Worm (Caenorhabditis elegans): Measurements from ENCODE around the gene C49F5.3.

DNA sequence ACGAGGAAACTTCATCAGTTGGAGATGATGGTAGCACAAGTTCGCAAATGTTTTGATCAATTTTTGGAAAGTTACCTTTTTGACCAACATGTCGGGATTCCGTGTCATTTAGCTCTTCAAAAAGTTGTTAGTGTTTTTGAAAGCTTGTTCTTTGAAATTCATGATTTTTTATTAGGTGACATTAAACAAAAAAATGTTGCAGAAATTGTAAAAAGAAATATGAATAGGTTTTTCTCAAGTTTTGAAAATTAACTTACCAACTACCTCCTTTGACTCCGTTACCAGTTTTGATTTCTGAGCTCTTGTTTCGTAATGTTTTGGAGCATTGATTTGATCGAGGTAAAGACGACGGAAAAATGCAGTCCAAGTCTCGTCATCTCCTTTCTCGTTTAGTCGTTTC, 31.3 kb downstream of the C49F5.3 start:
- TF ChIP-seq nhr-76 (tag; optimal IDR thresholded peaks at IDR 0.05) (no peak), nhr-25 (tag; optimal IDR thresholded peaks at IDR 0.05) (no peak), snpc-4 (tag; optimal IDR thresholded peaks at IDR 0.05) (no peak), ztf-11 (tag; optimal IDR thresholded peaks at IDR 0.05) (no peak), mdl-1 (tag; optimal IDR thresholded peaks at IDR 0.05) (no peak), ZK546.5 (tag; optimal IDR thresholded peaks at IDR 0.05) (no peak), mml-1 (tag; optimal IDR thresholded peaks at IDR 0.05) (no peak), nhr-11 (tag; optimal IDR thresholded peaks at IDR 0.05) (no peak)

Data from whole organism, L3 larva.